Fruit fly (Drosophila melanogaster): ENCODE measurements around the gene tal-3A.
A peak's percentile ranks its signal among the peaks of the same experiment; 100 is the strongest.

Gene tal-3A

DNA sequence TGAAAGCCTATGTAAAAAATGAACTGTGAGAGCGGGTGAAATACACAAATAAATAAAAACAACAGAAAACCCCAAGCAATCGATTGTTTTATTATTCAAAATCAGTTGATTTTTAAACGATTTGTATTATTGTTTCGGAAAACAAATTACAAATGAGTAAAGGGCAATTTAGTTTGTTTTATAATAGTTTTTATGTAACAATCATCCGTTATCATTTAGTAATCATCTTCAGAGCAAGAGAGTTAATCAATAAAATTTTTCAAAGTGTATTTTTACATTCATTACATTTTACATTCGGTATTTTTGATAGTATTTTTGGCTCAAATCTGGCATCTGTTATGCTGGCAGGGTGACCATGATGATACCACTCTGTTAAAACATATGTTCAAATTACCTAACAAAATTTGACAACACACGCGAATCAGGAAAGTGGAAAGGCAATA lies 33.6 kb upstream of the tal-3A start, which contains the start of the genes CG42375 and CG9288 (continued):
- no peak for TF ChIP-seq HmgZ (tag; optimal IDR thresholded peaks at IDR 0.05)
- TF ChIP-seq Sry-β (GFP tag; optimal IDR thresholded peaks at IDR 0.05) = no peak
- no peak for TF ChIP-seq sqz (GFP tag; optimal IDR thresholded peaks at IDR 0.05)
- no peak for TF ChIP-seq CG11723 (GFP tag; optimal IDR thresholded peaks at IDR 0.05)
- TF ChIP-seq gem (tag; optimal IDR thresholded peaks at IDR 0.05) = peak; percentile 86
- TF ChIP-seq CG1233 (GFP tag; optimal IDR thresholded peaks at IDR 0.05) = peak; percentile 70
- no peak for TF ChIP-seq Aef1 (GFP tag; IDR thresholded peaks at IDR 0.05)
- TF ChIP-seq lab (GFP tag; optimal IDR thresholded peaks at IDR 0.05) = peak; percentile 84
- TF ChIP-seq Poxn (GFP tag; IDR thresholded peaks at IDR 0.05) = no peak
- peak; percentile 35; the same call in 1 of the 2 replicates for TF ChIP-seq CG32772 (GFP tag; IDR thresholded peaks at IDR 0.05)
- TF ChIP-seq hth (optimal IDR thresholded peaks at IDR 0.05) = no peak
- no peak for TF ChIP-seq CG10209 (GFP tag; optimal IDR thresholded peaks at IDR 0.05)
- no peak for TF ChIP-seq bbx (GFP tag; IDR thresholded peaks at IDR 0.05; ENCODE audit: partially characterized antibody)
- no peak for TF ChIP-seq prd (optimal IDR thresholded peaks at IDR 0.05)
- peak; percentile 76 for TF ChIP-seq prd (GFP tag; IDR thresholded peaks at IDR 0.05)
- no peak for TF ChIP-seq CG17328 (GFP tag; IDR thresholded peaks at IDR 0.05)
- TF ChIP-seq Oli (tag; optimal IDR thresholded peaks at IDR 0.05) = no peak
- TF ChIP-seq bigmax (GFP tag; optimal IDR thresholded peaks at IDR 0.05) = no peak
- TF ChIP-seq ci (GFP tag; IDR thresholded peaks at IDR 0.05) = no peak
- no peak for TF ChIP-seq Ravus (GFP tag; IDR thresholded peaks at IDR 0.05)
- peak; percentile 70 for TF ChIP-seq CG8388 (GFP tag; optimal IDR thresholded peaks at IDR 0.05)
- no peak for TF ChIP-seq dan (GFP tag; IDR thresholded peaks at IDR 0.05)
- TF ChIP-seq Xbp1 (GFP tag; optimal IDR thresholded peaks at IDR 0.05) = peak; percentile 36
- peak; percentile 35; the same call in 1 of the 2 replicates for TF ChIP-seq E2f2 (GFP tag; IDR thresholded peaks at IDR 0.05)
- TF ChIP-seq Dll (GFP tag; IDR thresholded peaks at IDR 0.05; ENCODE audit: partially characterized antibody) = no peak
- no peak for TF ChIP-seq Mad (GFP tag; optimal IDR thresholded peaks at IDR 0.05)
- peak; percentile 25 for TF ChIP-seq run (tag; optimal IDR thresholded peaks at IDR 0.05)
- TF ChIP-seq Nf-YC (tag; optimal IDR thresholded peaks at IDR 0.05) = peak; percentile 30
- no peak for TF ChIP-seq hbn (GFP tag; IDR thresholded peaks at IDR 0.05; ENCODE audit: partially characterized antibody)
- no peak for TF ChIP-seq Bgb (GFP tag; IDR thresholded peaks at IDR 0.05; ENCODE audit: partially characterized antibody)
- no peak for TF ChIP-seq luna (GFP tag; optimal IDR thresholded peaks at IDR 0.05)
- TF ChIP-seq CG12659 (GFP tag; optimal IDR thresholded peaks at IDR 0.05) = peak; percentile 34
- TF ChIP-seq zfh1 (GFP tag; IDR thresholded peaks at IDR 0.05) = peak; percentile 72; the same call in 2 of the 3 replicates
- TF ChIP-seq CG8944 (GFP tag; optimal IDR thresholded peaks at IDR 0.05) = no peak
- TF ChIP-seq nau (GFP tag; optimal IDR thresholded peaks at IDR 0.05) = peak; percentile 35
- peak; percentile 42; the same call in 1 of the 2 replicates for TF ChIP-seq CG10959 (GFP tag; IDR thresholded peaks at IDR 0.05)
- TF ChIP-seq CG2889 (GFP tag; IDR thresholded peaks at IDR 0.05) = no peak
- peak; percentile 85 for TF ChIP-seq CG10979 (tag; optimal IDR thresholded peaks at IDR 0.05)
- TF ChIP-seq CG11456 (GFP tag; IDR thresholded peaks at IDR 0.05) = no peak
- peak; percentile 30 for TF ChIP-seq CG10565 (GFP tag; optimal IDR thresholded peaks at IDR 0.05)
- TF ChIP-seq CG6689 (GFP tag; IDR thresholded peaks at IDR 0.05) = peak; percentile 70
- peak; percentile 57 for TF ChIP-seq tap (tag; optimal IDR thresholded peaks at IDR 0.05)
- TF ChIP-seq ab (GFP tag; optimal IDR thresholded peaks at IDR 0.05) = no peak
- TF ChIP-seq CG9932 (GFP tag; IDR thresholded peaks at IDR 0.05) = no peak
- peak; percentile 61 for TF ChIP-seq Hmr (GFP tag; optimal IDR thresholded peaks at IDR 0.05)
- no peak for TF ChIP-seq CG13775 (GFP tag; optimal IDR thresholded peaks at IDR 0.05)
- TF ChIP-seq yki (optimal IDR thresholded peaks at IDR 0.05) = no peak
- TF ChIP-seq Hr39 (optimal IDR thresholded peaks at IDR 0.05) = no peak
- TF ChIP-seq dati (GFP tag; IDR thresholded peaks at IDR 0.05) = no peak
- peak; percentile 51; the same call in 1 of the 2 replicates for TF ChIP-seq MBD-R2 (GFP tag; IDR thresholded peaks at IDR 0.05)
- no peak for TF ChIP-seq Ets65A (GFP tag)
- TF ChIP-seq zfh2 (GFP tag; optimal IDR thresholded peaks at IDR 0.05) = peak; percentile 5

All from whole organism, embryonic.